Worm (Caenorhabditis elegans) whole organism, L4/young adult: ENCODE data around the gene Y37A1A.4.

Experiments
- W03F9.2 ChIP-seq: fragments of 150-350 bp; optimal IDR thresholded peaks from 2 replicates; lab custom pipeline; 2014; ENCODE audit warnings: missing biosample characterization, missing genetic modification characterization
- dao-5 ChIP-seq: sonication (generic microtip); optimal IDR thresholded peaks from 2 replicates; lab custom pipeline; 2016; ENCODE audit warnings: missing genotype, missing genetic modification characterization, moderate library complexity, missing compliant biosample characterization
- him-1 ChIP-seq: sonication (generic microtip); optimal IDR thresholded peaks from 2 replicates; lab custom pipeline; 2016; ENCODE audit warnings: missing genotype, missing genetic modification reagents, missing genetic modification characterization, missing compliant biosample characterization

ce11 chrIV:13927641-13928040 lies 6.5 kb upstream of the Y37A1A.4 start:
- TF ChIP-seq W03F9.2 (tag; lab: Kevin White, UChicago): no peak
- no peak for TF ChIP-seq him-1 (tag; lab: Kevin White, UChicago)
- no peak for TF ChIP-seq dao-5 (tag; lab: Kevin White, UChicago)
